Fruit fly (Drosophila melanogaster) whole organism, embryonic: ENCODE data around the gene alphaSnap.

Experiments used
- Bdp1 ChIP-seq: fragments of 200-800 bp; sonication (Bioruptor generic); optimal IDR thresholded peaks from 3 replicates; lab custom pipeline; 2016; ENCODE audit warnings: missing biosample characterization, missing genetic modification characterization
- Bgb ChIP-seq: fragments of 200-800 bp; sonication (Bioruptor generic); IDR thresholded peaks from 2 replicates; pipeline ENCODE4 v1.3.6; 2022; ENCODE audit warnings: missing biosample characterization, missing genetic modification characterization; ENCODE audit not compliant: partially characterized antibody
- C15 ChIP-seq: fragments of 200-800 bp; sonication (Bioruptor generic); IDR thresholded peaks from 3 replicates; pipeline ENCODE4 v1.3.6; 2022; ENCODE audit warnings: missing biosample characterization, missing genetic modification characterization
- CG12391 ChIP-seq: fragments of 200-800 bp; sonication (Bioruptor generic); optimal IDR thresholded peaks from 3 replicates; lab custom pipeline; 2018; ENCODE audit warnings: missing biosample characterization, mild to moderate bottlenecking, missing genetic modification characterization, moderate library complexity
- CG14050 ChIP-seq: fragments of 200-800 bp; sonication (Bioruptor generic); IDR thresholded peaks from 3 replicates; pipeline ENCODE4 v1.3.6; 2022; ENCODE audit warnings: missing biosample characterization, missing genetic modification characterization
- CG15479 ChIP-seq: fragments of 200-800 bp; sonication (Bioruptor generic); optimal IDR thresholded peaks from 3 replicates; lab custom pipeline; 2019; ENCODE audit warnings: missing biosample characterization, mild to moderate bottlenecking, missing genetic modification characterization, moderate library complexity
- CG16779 ChIP-seq: fragments of 200-800 bp; sonication (Bioruptor generic); IDR thresholded peaks from 2 replicates; pipeline ENCODE4 v1.3.6; 2022; ENCODE audit warnings: missing biosample characterization, missing genetic modification characterization
- CG17385 ChIP-seq: fragments of 200-800 bp; sonication (Bioruptor generic); optimal IDR thresholded peaks from 3 replicates; lab custom pipeline; 2018; ENCODE audit warnings: missing biosample characterization, mild to moderate bottlenecking, missing genetic modification characterization
- CG1792 ChIP-seq: fragments of 200-800 bp; sonication (Bioruptor generic); optimal IDR thresholded peaks from 2 replicates; lab custom pipeline; 2016; ENCODE audit warnings: missing biosample characterization, missing genetic modification characterization
- CG18262 ChIP-seq: fragments of 200-800 bp; optimal IDR thresholded peaks from 3 replicates; lab custom pipeline; 2019; ENCODE audit warnings: missing biosample characterization, mild to moderate bottlenecking, missing genetic modification characterization, moderate library complexity
- CG3281 ChIP-seq: fragments of 200-800 bp; sonication (Bioruptor generic); optimal IDR thresholded peaks from 3 replicates; lab custom pipeline; 2017; ENCODE audit warnings: missing biosample characterization, mild to moderate bottlenecking, missing genetic modification characterization
- CG3726 ChIP-seq: fragments of 200-800 bp; sonication (Bioruptor generic); IDR thresholded peaks from 3 replicates; pipeline ENCODE4, ENCODE4 v1.3.6; 2022; ENCODE audit warnings: missing biosample characterization, missing genetic modification characterization
- CG43689 ChIP-seq: fragments of 200-800 bp; sonication (Bioruptor generic); IDR thresholded peaks from 2 replicates; pipeline ENCODE4 v1.3.6; 2022; ENCODE audit warnings: missing biosample characterization, missing genetic modification characterization
- CG4820 ChIP-seq: fragments of 200-800 bp; sonication (Bioruptor generic); optimal IDR thresholded peaks from 3 replicates; lab custom pipeline; 2016; ENCODE audit warnings: missing biosample characterization, missing genetic modification characterization
- CG4854 ChIP-seq: fragments of 200-800 bp; sonication (Bioruptor generic); optimal IDR thresholded peaks from 2 replicates; lab custom pipeline; 2016; ENCODE audit warnings: missing biosample characterization, missing genetic modification characterization, inconsistent platforms
- CG5180 ChIP-seq: fragments of 200-800 bp; sonication (Bioruptor generic); optimal IDR thresholded peaks from 3 replicates; lab custom pipeline; 2017; ENCODE audit warnings: missing biosample characterization, missing genetic modification characterization, mild to moderate bottlenecking, moderate library complexity, missing genetic modification reagents
- CG5953 ChIP-seq: fragments of 200-800 bp; sonication (Bioruptor generic); IDR thresholded peaks from 2 replicates; pipeline ENCODE4 v1.3.6; 2022; ENCODE audit warnings: missing biosample characterization, missing genetic modification characterization
- CG6272 ChIP-seq: fragments of 200-800 bp; sonication (Bioruptor generic); IDR thresholded peaks from 2 replicates; pipeline ENCODE4 v1.3.6; 2022; ENCODE audit warnings: missing biosample characterization, missing genetic modification characterization
- CG6654 ChIP-seq: fragments of 200-800 bp; sonication (Bioruptor generic); optimal IDR thresholded peaks from 2 replicates; lab custom pipeline; 2017; ENCODE audit warnings: missing biosample characterization, mild to moderate bottlenecking, missing genetic modification characterization
- CG7556 ChIP-seq: fragments of 200-800 bp; sonication (Bioruptor generic); optimal IDR thresholded peaks from 2 replicates; lab custom pipeline; 2017; ENCODE audit warnings: missing biosample characterization, mild to moderate bottlenecking, missing genetic modification characterization
- CG7928 ChIP-seq: fragments of 200-800 bp; sonication (Bioruptor generic); optimal IDR thresholded peaks from 2 replicates; lab custom pipeline; 2017; ENCODE audit warnings: missing biosample characterization, mild to moderate bottlenecking, missing genetic modification characterization
- CG9727 ChIP-seq: fragments of 200-800 bp; sonication (Bioruptor generic); optimal IDR thresholded peaks from 3 replicates; lab custom pipeline; 2017; ENCODE audit warnings: missing biosample characterization, mild to moderate bottlenecking, missing genetic modification characterization
- Dip2 ChIP-seq: fragments of 200-800 bp; sonication (Bioruptor generic); IDR thresholded peaks from 2 replicates; pipeline ENCODE4 v1.3.6; 2022; ENCODE audit warnings: missing biosample characterization, missing genetic modification characterization
- Elba2 ChIP-seq: fragments of 200-800 bp; sonication (Bioruptor generic); optimal IDR thresholded peaks from 3 replicates; lab custom pipeline; 2016; ENCODE audit warnings: missing biosample characterization, missing genetic modification characterization
- GATAe ChIP-seq: fragments of 200-800 bp; sonication (Bioruptor generic); conservative IDR thresholded peaks from 2 replicates; pipeline ENCODE4 v1.3.6; 2022; ENCODE audit warnings: missing biosample characterization, missing genetic modification characterization
- HLH54F ChIP-seq: fragments of 200-800 bp; sonication (Bioruptor generic); optimal IDR thresholded peaks from 3 replicates; lab custom pipeline; 2016; ENCODE audit warnings: missing biosample characterization, missing genetic modification characterization
- HmgZ ChIP-seq: fragments of 200-800 bp; sonication (Bioruptor generic); optimal IDR thresholded peaks from 2 replicates; lab custom pipeline; 2018; ENCODE audit warnings: missing biosample characterization, mild to moderate bottlenecking, missing genetic modification characterization
- Jarid2 ChIP-seq: fragments of 200-800 bp; sonication (Bioruptor generic); optimal IDR thresholded peaks from 3 replicates; lab custom pipeline; 2017; ENCODE audit warnings: mild to moderate bottlenecking, missing biosample characterization, missing genetic modification reagents, missing genetic modification characterization
- Lpt ChIP-seq: fragments of >200 bp; optimal IDR thresholded peaks from 2 replicates; lab custom pipeline; 2018; ENCODE audit warnings: missing biosample characterization, missing genetic modification characterization
- MTF-1 ChIP-seq: fragments of 200-800 bp; sonication (Bioruptor generic); optimal IDR thresholded peaks from 2 replicates; lab custom pipeline; 2018; ENCODE audit warnings: missing biosample characterization, mild to moderate bottlenecking, missing genetic modification characterization, borderline replicate concordance
- Med ChIP-seq: fragments of 200-800 bp; sonication (Bioruptor generic); peaks from one replicate; lab custom pipeline; 2016; ENCODE audit warnings: missing biosample characterization, missing genetic modification characterization, mild to moderate bottlenecking, inconsistent platforms, moderate library complexity
- Meics ChIP-seq: fragments of 200-800 bp; sonication (Bioruptor generic); optimal IDR thresholded peaks from 2 replicates; lab custom pipeline; 2017; ENCODE audit warnings: missing biosample characterization, mild to moderate bottlenecking, missing genetic modification characterization
- NC2α ChIP-seq: fragments of 200-800 bp; sonication (Bioruptor generic); optimal IDR thresholded peaks from 2 replicates; lab custom pipeline; 2016; ENCODE audit warnings: missing biosample characterization, missing genetic modification characterization
- amos ChIP-seq: fragments of 200-800 bp; sonication (Bioruptor generic); IDR thresholded peaks from 2 replicates; pipeline ENCODE4 v1.3.6; 2022; ENCODE audit warnings: missing biosample characterization, missing genetic modification characterization; ENCODE audit not compliant: partially characterized antibody
- ap ChIP-seq: fragments of 200-800 bp; sonication (Bioruptor generic); IDR thresholded peaks from 2 replicates; pipeline ENCODE4 v1.3.6; 2022; ENCODE audit warnings: missing biosample characterization, missing genetic modification characterization
- caup ChIP-seq: fragments of 200-800 bp; sonication (Bioruptor generic); optimal IDR thresholded peaks from 3 replicates; lab custom pipeline; 2017; ENCODE audit warnings: missing biosample characterization, mild to moderate bottlenecking, missing genetic modification characterization, moderate library complexity; ENCODE audit not compliant: severe bottlenecking
- chm ChIP-seq: fragments of 200-800 bp; sonication (Bioruptor generic); IDR thresholded peaks from 2 replicates; pipeline ENCODE4 v1.3.6; 2022; ENCODE audit warnings: missing biosample characterization, missing genetic modification characterization
- dimm ChIP-seq: fragments of 200-800 bp; sonication (Bioruptor generic); IDR thresholded peaks from 2 replicates; pipeline ENCODE4 v1.3.6; 2022; ENCODE audit warnings: missing biosample characterization, missing genetic modification characterization
- hth ChIP-seq: fragments of >200 bp; optimal IDR thresholded peaks from 2 replicates; lab custom pipeline; 2017; ENCODE audit warnings: inconsistent platforms
- insv ChIP-seq, 2 experiments: fragments of 200-800 bp; sonication (Bioruptor generic); optimal IDR thresholded peaks; 3 replicates each; lab custom pipeline; 2016 to 2018; ENCODE audit warnings: missing biosample characterization in 2 of 2, missing genetic modification characterization in 2 of 2
- jing ChIP-seq: fragments of 200-800 bp; sonication (Bioruptor generic); optimal IDR thresholded peaks from 2 replicates; lab custom pipeline; 2018; ENCODE audit warnings: missing biosample characterization, mild to moderate bottlenecking, missing genetic modification characterization
- jumu ChIP-seq: fragments of 200-800 bp; sonication (Bioruptor generic); optimal IDR thresholded peaks from 3 replicates; lab custom pipeline; 2016; ENCODE audit warnings: missing biosample characterization, missing genetic modification characterization
- lilli ChIP-seq: fragments of 200-800 bp; sonication (Bioruptor generic); optimal IDR thresholded peaks from 3 replicates; lab custom pipeline; 2016; ENCODE audit warnings: missing biosample characterization, missing genetic modification characterization
- org-1 ChIP-seq: fragments of 200-800 bp; sonication (Bioruptor generic); optimal IDR thresholded peaks from 2 replicates; lab custom pipeline; 2017; ENCODE audit warnings: missing biosample characterization, missing genetic modification characterization
- otp ChIP-seq: fragments of 200-800 bp; sonication (Bioruptor generic); IDR thresholded peaks from 3 replicates; pipeline ENCODE4, ENCODE4 v1.3.6; 2022; ENCODE audit warnings: missing biosample characterization, missing genetic modification characterization
- pzg ChIP-seq: fragments of 200-800 bp; sonication (Bioruptor generic); optimal IDR thresholded peaks from 3 replicates; lab custom pipeline; 2018; ENCODE audit warnings: missing biosample characterization, mild to moderate bottlenecking, missing genetic modification characterization, moderate library complexity
- schlank ChIP-seq: fragments of 200-800 bp; sonication (Bioruptor generic); optimal IDR thresholded peaks from 2 replicates; lab custom pipeline; 2018; ENCODE audit warnings: missing biosample characterization, mild to moderate bottlenecking, missing genetic modification characterization
- slp2 ChIP-seq: fragments of 200-800 bp; sonication (Bioruptor generic); optimal IDR thresholded peaks from 2 replicates; lab custom pipeline; 2016; ENCODE audit warnings: missing biosample characterization, missing genetic modification characterization
- tin ChIP-seq: fragments of 200-800 bp; sonication (Bioruptor generic); optimal IDR thresholded peaks from 3 replicates; lab custom pipeline; 2016; ENCODE audit warnings: missing biosample characterization, missing genetic modification characterization
- tio ChIP-seq: fragments of 200-800 bp; sonication (Bioruptor generic); optimal IDR thresholded peaks from 2 replicates; lab custom pipeline; 2017; ENCODE audit warnings: missing biosample characterization, missing genetic modification characterization, inconsistent platforms
- tll ChIP-seq, 2 experiments: fragments of 200-800 bp in 1 of 2; fragments of >200 bp in 1 of 2; sonication (Bioruptor generic) in 1 of 2; optimal IDR thresholded peaks; 2 replicates each; lab custom pipeline; 2017 to 2019; ENCODE audit warnings: missing biosample characterization in 2 of 2, missing genetic modification characterization in 2 of 2, mild to moderate bottlenecking in 1 of 2, moderate library complexity in 1 of 2
- usp ChIP-seq: fragments of >200 bp; optimal IDR thresholded peaks from 2 replicates; lab custom pipeline; 2017; ENCODE audit warnings: missing biosample characterization, missing genetic modification characterization

Gene alphaSnap

DNA sequence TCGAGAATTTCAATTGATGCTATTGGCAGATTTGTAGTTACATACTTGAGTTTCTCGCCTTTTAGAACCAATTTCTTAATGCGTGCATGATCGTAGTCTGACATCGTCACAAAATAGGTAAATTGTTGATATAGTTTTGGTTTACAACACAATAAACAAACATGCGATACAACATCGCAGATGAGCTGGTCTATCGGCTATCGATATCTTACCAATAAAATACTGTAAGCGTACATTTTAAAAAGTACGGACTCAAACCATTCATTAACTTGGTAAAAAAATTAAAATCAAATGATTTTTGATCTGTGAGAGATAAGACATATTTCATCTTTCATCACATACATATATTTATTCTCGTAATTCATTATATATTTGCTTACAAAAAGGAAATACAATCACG is 16.6 kb upstream of the alphaSnap start, which contains the start of gene FRG1 (continued):
- no peak for TF ChIP-seq CG43689 (GFP tag; lab: Robert Waterston, UW)
- TF ChIP-seq CG4820 (GFP tag; lab: Kevin White, UChicago) = no peak
- no peak for TF ChIP-seq CG6654 (GFP tag; lab: Kevin White, UChicago)
- TF ChIP-seq tin = no peak
- peak; percentile 84 for TF ChIP-seq amos (GFP tag; lab: Robert Waterston, UW)
- TF ChIP-seq MTF-1 (GFP tag; lab: Kevin White, UChicago) = no peak
- peak in 1 of 2 experiments; percentile 20 for TF ChIP-seq tll (GFP tag; optimal IDR thresholded peaks at IDR 0.05; lab: Kevin White, UChicago)
- TF ChIP-seq Med (GFP tag; lab: Kevin White, UChicago) = no peak
- no peak for TF ChIP-seq insv (GFP tag; optimal IDR thresholded peaks at IDR 0.05; lab: Kevin White, UChicago)
- peak; percentile 58 for TF ChIP-seq pzg (GFP tag; lab: Kevin White, UChicago)
- TF ChIP-seq NC2α (GFP tag; lab: Kevin White, UChicago) = no peak
- TF ChIP-seq CG5953 = no peak
- TF ChIP-seq slp2 (GFP tag; lab: Kevin White, UChicago) = no peak
- TF ChIP-seq Bgb (GFP tag; lab: Robert Waterston, UW) = peak; percentile 85
- TF ChIP-seq CG16779 (GFP tag; lab: Robert Waterston, UW) = no peak
- no peak for TF ChIP-seq Meics (GFP tag; lab: Kevin White, UChicago)
- TF ChIP-seq dimm (GFP tag; lab: Robert Waterston, UW) = no peak
- TF ChIP-seq Jarid2 (GFP tag; lab: Kevin White, UChicago) = no peak
- no peak for TF ChIP-seq lilli (GFP tag; lab: Kevin White, UChicago)
- TF ChIP-seq GATAe = no peak
- TF ChIP-seq org-1 (GFP tag; lab: Kevin White, UChicago) = no peak
- no peak for TF ChIP-seq CG15479 (GFP tag; lab: Kevin White, UChicago)
- no peak for TF ChIP-seq otp
- no peak for TF ChIP-seq schlank (tag; lab: Kevin White, UChicago)
- TF ChIP-seq C15 (GFP tag; lab: Robert Waterston, UW) = no peak
- no peak for TF ChIP-seq jing (GFP tag; lab: Kevin White, UChicago)
- TF ChIP-seq CG12391 (tag; lab: Kevin White, UChicago) = no peak
- TF ChIP-seq CG3281 (GFP tag; lab: Kevin White, UChicago) = no peak
- no peak for TF ChIP-seq CG14050 (GFP tag; lab: Robert Waterston, UW)
- no peak for TF ChIP-seq jumu (GFP tag; lab: Kevin White, UChicago)
- no peak for TF ChIP-seq chm
- no peak for TF ChIP-seq CG6272 (GFP tag; lab: Robert Waterston, UW)
- TF ChIP-seq Dip2 = no peak
- no peak for TF ChIP-seq hth
- no peak for TF ChIP-seq CG18262 (tag; lab: Kevin White, UChicago)
- TF ChIP-seq CG7556 (GFP tag; lab: Kevin White, UChicago) = no peak
- no peak for TF ChIP-seq HLH54F
- TF ChIP-seq CG17385 (GFP tag; lab: Kevin White, UChicago) = no peak
- TF ChIP-seq CG5180 = no peak
- TF ChIP-seq Lpt (GFP tag; lab: Kevin White, UChicago) = no peak
- TF ChIP-seq Elba2 = no peak
- TF ChIP-seq CG1792 (GFP tag; lab: Kevin White, UChicago) = no peak
- no peak for TF ChIP-seq CG7928
- TF ChIP-seq HmgZ (tag; lab: Kevin White, UChicago) = peak; percentile 33
- TF ChIP-seq CG3726 = no peak
- TF ChIP-seq ap (GFP tag; lab: Robert Waterston, UW) = no peak
- TF ChIP-seq CG4854 (GFP tag; lab: Kevin White, UChicago) = no peak
- no peak for TF ChIP-seq caup (GFP tag; lab: Kevin White, UChicago)
- no peak for TF ChIP-seq tio (GFP tag; lab: Kevin White, UChicago)
- TF ChIP-seq CG9727 (GFP tag; lab: Kevin White, UChicago) = no peak
- TF ChIP-seq usp = no peak
- no peak for TF ChIP-seq Bdp1
